Fruit fly (Drosophila melanogaster) whole organism, embryonic: ENCODE measurements around the gene CG16904.

ENCODE experiments used
- Aef1 ChIP-seq: fragments of 200-800 bp; sonication (Bioruptor generic); IDR thresholded peaks from 3 replicates; pipeline ENCODE4 v1.3.6; 2022; ENCODE audit warnings: missing biosample characterization, missing genetic modification characterization
- Bteb2 ChIP-seq: fragments of 200-800 bp; sonication (Bioruptor generic); optimal IDR thresholded peaks from 2 replicates; lab custom pipeline; 2016; ENCODE audit warnings: missing biosample characterization, missing genetic modification characterization
- CG10274 ChIP-seq: fragments of 200-800 bp; sonication (Bioruptor generic); optimal IDR thresholded peaks from 3 replicates; lab custom pipeline; 2017; ENCODE audit warnings: missing biosample characterization, mild to moderate bottlenecking, missing genetic modification characterization
- CG10431 ChIP-seq: fragments of 200-800 bp; sonication (Bioruptor generic); optimal IDR thresholded peaks from 3 replicates; lab custom pipeline; 2018; ENCODE audit warnings: missing biosample characterization, mild to moderate bottlenecking, missing genetic modification characterization
- CG10959 ChIP-seq: fragments of 200-800 bp; sonication (Bioruptor generic); IDR thresholded peaks from 2 replicates; pipeline ENCODE4 v1.3.6; 2022; ENCODE audit warnings: missing biosample characterization, missing genetic modification characterization
- CG11695 ChIP-seq: fragments of 200-800 bp; sonication (Bioruptor generic); IDR thresholded peaks from 3 replicates; pipeline ENCODE4 v1.3.6; 2022; ENCODE audit warnings: missing biosample characterization, missing genetic modification characterization
- CG12155 ChIP-seq: fragments of 200-800 bp; sonication (Bioruptor generic); optimal IDR thresholded peaks from 3 replicates; lab custom pipeline; 2016; ENCODE audit warnings: missing biosample characterization, missing genetic modification characterization
- CG17568 ChIP-seq: fragments of 200-800 bp; sonication (Bioruptor generic); optimal IDR thresholded peaks from 2 replicates; lab custom pipeline; 2018; ENCODE audit warnings: missing biosample characterization, mild to moderate bottlenecking, missing genetic modification characterization, moderate library complexity
- CG17802 ChIP-seq: fragments of 200-800 bp; sonication (Bioruptor generic); optimal IDR thresholded peaks from 2 replicates; lab custom pipeline; 2018; ENCODE audit warnings: missing biosample characterization, mild to moderate bottlenecking, missing genetic modification characterization, moderate library complexity
- CG18764 ChIP-seq: fragments of 200-800 bp; sonication (Bioruptor generic); optimal IDR thresholded peaks from 3 replicates; lab custom pipeline; 2016; ENCODE audit warnings: missing biosample characterization, missing genetic modification characterization
- CG2889 ChIP-seq: fragments of 200-800 bp; sonication (Bioruptor generic); IDR thresholded peaks from 3 replicates; pipeline ENCODE4 v1.3.6; 2022; ENCODE audit warnings: missing biosample characterization, missing genetic modification characterization
- CG31388 ChIP-seq: fragments of 200-800 bp; sonication (Bioruptor generic); optimal IDR thresholded peaks from 2 replicates; lab custom pipeline; 2016; ENCODE audit warnings: missing biosample characterization, missing genetic modification characterization
- CG3281 ChIP-seq: fragments of 200-800 bp; sonication (Bioruptor generic); optimal IDR thresholded peaks from 3 replicates; lab custom pipeline; 2017; ENCODE audit warnings: missing biosample characterization, mild to moderate bottlenecking, missing genetic modification characterization
- CG33213 ChIP-seq: fragments of 200-800 bp; sonication (Bioruptor generic); optimal IDR thresholded peaks from 3 replicates; lab custom pipeline; 2016; ENCODE audit warnings: missing biosample characterization, missing genetic modification characterization
- CG4328 ChIP-seq: fragments of 200-800 bp; sonication (Bioruptor generic); optimal IDR thresholded peaks from 3 replicates; lab custom pipeline; 2017; ENCODE audit warnings: missing biosample characterization, missing genetic modification reagents, missing genetic modification characterization
- CG6854 ChIP-seq: fragments of 200-800 bp; sonication (Bioruptor generic); optimal IDR thresholded peaks from 3 replicates; lab custom pipeline; 2017; ENCODE audit warnings: missing biosample characterization, mild to moderate bottlenecking, missing genetic modification characterization
- CG7928 ChIP-seq: fragments of 200-800 bp; sonication (Bioruptor generic); optimal IDR thresholded peaks from 2 replicates; lab custom pipeline; 2017; ENCODE audit warnings: missing biosample characterization, mild to moderate bottlenecking, missing genetic modification characterization
- CG9876 ChIP-seq: fragments of 200-800 bp; sonication (Bioruptor generic); optimal IDR thresholded peaks from 2 replicates; lab custom pipeline; 2016; ENCODE audit warnings: missing biosample characterization, missing genetic modification characterization
- CkIIα-i1 ChIP-seq: fragments of 200-800 bp; sonication (Bioruptor generic); IDR thresholded peaks from 2 replicates; pipeline ENCODE4 v1.3.6; 2022; ENCODE audit warnings: missing biosample characterization, missing genetic modification characterization
- CrebB ChIP-seq: fragments of 200-800 bp; sonication (Bioruptor generic); optimal IDR thresholded peaks from 3 replicates; lab custom pipeline; 2018; ENCODE audit warnings: missing biosample characterization, mild to moderate bottlenecking, missing genetic modification characterization
- D19A ChIP-seq: fragments of 200-800 bp; optimal IDR thresholded peaks from 3 replicates; lab custom pipeline; 2019; ENCODE audit warnings: missing biosample characterization, mild to moderate bottlenecking, missing genetic modification characterization, moderate library complexity
- Dfd ChIP-seq, 2 experiments: fragments of >200 bp; optimal IDR thresholded peaks; 2 replicates each; lab custom pipeline; 2017; ENCODE audit warnings: missing biosample characterization in 2 of 2, missing genetic modification characterization in 2 of 2
- Dp ChIP-seq: fragments of 200-800 bp; sonication (Bioruptor generic); optimal IDR thresholded peaks from 2 replicates; lab custom pipeline; 2018; ENCODE audit warnings: missing biosample characterization, mild to moderate bottlenecking, missing genetic modification characterization, moderate library complexity
- Fer2 ChIP-seq: fragments of 200-800 bp; sonication (Bioruptor generic); optimal IDR thresholded peaks from 2 replicates; lab custom pipeline; 2018; ENCODE audit warnings: missing biosample characterization, mild to moderate bottlenecking, missing genetic modification characterization, moderate library complexity
- Lhr ChIP-seq: fragments of 200-800 bp; sonication (Bioruptor generic); optimal IDR thresholded peaks from 3 replicates; lab custom pipeline; 2017; ENCODE audit warnings: mild to moderate bottlenecking, missing biosample characterization, missing genetic modification reagents, missing genetic modification characterization
- Med ChIP-seq: fragments of 200-800 bp; sonication (Bioruptor generic); peaks from one replicate; lab custom pipeline; 2016; ENCODE audit warnings: missing biosample characterization, missing genetic modification characterization, mild to moderate bottlenecking, inconsistent platforms, moderate library complexity
- NK7.1 ChIP-seq: fragments of 200-800 bp; sonication (Bioruptor generic); optimal IDR thresholded peaks from 3 replicates; lab custom pipeline; 2016; ENCODE audit warnings: missing biosample characterization, missing genetic modification characterization
- Neu2 ChIP-seq: fragments of 200-800 bp; sonication (Bioruptor generic); optimal IDR thresholded peaks from 3 replicates; lab custom pipeline; 2016; ENCODE audit warnings: missing biosample characterization, missing genetic modification characterization, borderline replicate concordance
- Sin3A ChIP-seq: fragments of >200 bp; optimal IDR thresholded peaks from 2 replicates; lab custom pipeline; 2018
- Trl ChIP-seq, 3 experiments: fragments of >200 bp in 2 of 3; fragments of 200-800 bp in 1 of 3; sonication (Bioruptor generic) in 1 of 3; optimal IDR thresholded peaks; 2 replicates in 1 of 3; 3 replicates in 2 of 3; lab custom pipeline; 2016 to 2017; ENCODE audit warnings: missing biosample characterization in 1 of 3, missing genetic modification characterization in 1 of 3
- Xbp1 ChIP-seq: fragments of 200-800 bp; sonication (Bioruptor generic); optimal IDR thresholded peaks from 3 replicates; lab custom pipeline; 2016; ENCODE audit warnings: missing biosample characterization, mild to moderate bottlenecking, missing genetic modification characterization
- cad ChIP-seq: fragments of >200 bp; optimal IDR thresholded peaks from 2 replicates; lab custom pipeline; 2017; ENCODE audit warnings: missing biosample characterization, missing genetic modification characterization
- corto ChIP-seq: fragments of 200-800 bp; sonication (Bioruptor generic); optimal IDR thresholded peaks from 2 replicates; lab custom pipeline; 2016; ENCODE audit warnings: missing biosample characterization, mild to moderate bottlenecking, missing genetic modification characterization, moderate library complexity
- emc ChIP-seq: fragments of 200-800 bp; sonication (Bioruptor generic); optimal IDR thresholded peaks from 2 replicates; lab custom pipeline; 2016; ENCODE audit warnings: missing biosample characterization, missing genetic modification characterization
- en ChIP-seq: fragments of 200-800 bp; sonication (Bioruptor generic); optimal IDR thresholded peaks from 2 replicates; lab custom pipeline; 2016; ENCODE audit warnings: missing biosample characterization, missing genetic modification characterization
- fd102C ChIP-seq: fragments of 200-800 bp; sonication (Bioruptor generic); optimal IDR thresholded peaks from 2 replicates; lab custom pipeline; 2018; ENCODE audit warnings: missing biosample characterization, mild to moderate bottlenecking, missing genetic modification characterization, moderate library complexity
- fd3F ChIP-seq: fragments of 200-800 bp; sonication (Bioruptor generic); optimal IDR thresholded peaks from 2 replicates; lab custom pipeline; 2018; ENCODE audit warnings: missing biosample characterization, mild to moderate bottlenecking, missing genetic modification characterization, moderate library complexity
- fu2 ChIP-seq: fragments of 200-800 bp; sonication (Bioruptor generic); optimal IDR thresholded peaks from 2 replicates; lab custom pipeline; 2016; ENCODE audit warnings: missing biosample characterization, missing genetic modification characterization
- gem ChIP-seq: fragments of 200-800 bp; sonication (Bioruptor generic); optimal IDR thresholded peaks from 2 replicates; lab custom pipeline; 2019; ENCODE audit warnings: missing biosample characterization, mild to moderate bottlenecking, missing genetic modification characterization, moderate library complexity
- jigr1 ChIP-seq: fragments of 200-800 bp; sonication (Bioruptor generic); IDR thresholded peaks from 3 replicates; pipeline ENCODE4 v1.3.6; 2022; ENCODE audit warnings: missing biosample characterization, missing genetic modification characterization
- maf-S ChIP-seq: fragments of 200-800 bp; sonication (Bioruptor generic); optimal IDR thresholded peaks from 2 replicates; lab custom pipeline; 2016; ENCODE audit warnings: missing biosample characterization, missing genetic modification characterization
- phol ChIP-seq: fragments of 200-800 bp; sonication (Bioruptor generic); optimal IDR thresholded peaks from 3 replicates; lab custom pipeline; 2018; ENCODE audit warnings: missing biosample characterization, mild to moderate bottlenecking, missing genetic modification characterization, moderate library complexity
- ro ChIP-seq: fragments of 200-800 bp; sonication (Bioruptor generic); IDR thresholded peaks from 2 replicates; pipeline ENCODE4 v1.3.6; 2022; ENCODE audit warnings: missing biosample characterization, missing genetic modification characterization
- row ChIP-seq: fragments of 200-800 bp; sonication (Bioruptor generic); IDR thresholded peaks from 3 replicates; pipeline ENCODE4 v1.3.6; 2022; ENCODE audit warnings: missing biosample characterization, missing genetic modification characterization
- run ChIP-seq: fragments of 200-800 bp; sonication (Bioruptor generic); optimal IDR thresholded peaks from 3 replicates; lab custom pipeline; 2018; ENCODE audit warnings: missing biosample characterization, mild to moderate bottlenecking, missing genetic modification characterization
- sima ChIP-seq: fragments of 200-800 bp; sonication (Bioruptor generic); optimal IDR thresholded peaks from 2 replicates; lab custom pipeline; 2016; ENCODE audit warnings: missing biosample characterization, missing genetic modification characterization
- tgo ChIP-seq: fragments of 200-800 bp; sonication (Bioruptor generic); IDR thresholded peaks from 3 replicates; pipeline ENCODE4 v1.3.6; 2022; ENCODE audit warnings: missing biosample characterization, missing genetic modification characterization
- vfl ChIP-seq: fragments of 200-800 bp; sonication (Bioruptor generic); optimal IDR thresholded peaks from 2 replicates; lab custom pipeline; 2016; ENCODE audit warnings: missing biosample characterization, missing genetic modification characterization
- vvl ChIP-seq: fragments of 200-800 bp; sonication (Bioruptor generic); IDR thresholded peaks from 2 replicates; pipeline ENCODE4 v1.3.6; 2022; ENCODE audit warnings: missing biosample characterization, missing genetic modification characterization

The CG16904 gene

DNA sequence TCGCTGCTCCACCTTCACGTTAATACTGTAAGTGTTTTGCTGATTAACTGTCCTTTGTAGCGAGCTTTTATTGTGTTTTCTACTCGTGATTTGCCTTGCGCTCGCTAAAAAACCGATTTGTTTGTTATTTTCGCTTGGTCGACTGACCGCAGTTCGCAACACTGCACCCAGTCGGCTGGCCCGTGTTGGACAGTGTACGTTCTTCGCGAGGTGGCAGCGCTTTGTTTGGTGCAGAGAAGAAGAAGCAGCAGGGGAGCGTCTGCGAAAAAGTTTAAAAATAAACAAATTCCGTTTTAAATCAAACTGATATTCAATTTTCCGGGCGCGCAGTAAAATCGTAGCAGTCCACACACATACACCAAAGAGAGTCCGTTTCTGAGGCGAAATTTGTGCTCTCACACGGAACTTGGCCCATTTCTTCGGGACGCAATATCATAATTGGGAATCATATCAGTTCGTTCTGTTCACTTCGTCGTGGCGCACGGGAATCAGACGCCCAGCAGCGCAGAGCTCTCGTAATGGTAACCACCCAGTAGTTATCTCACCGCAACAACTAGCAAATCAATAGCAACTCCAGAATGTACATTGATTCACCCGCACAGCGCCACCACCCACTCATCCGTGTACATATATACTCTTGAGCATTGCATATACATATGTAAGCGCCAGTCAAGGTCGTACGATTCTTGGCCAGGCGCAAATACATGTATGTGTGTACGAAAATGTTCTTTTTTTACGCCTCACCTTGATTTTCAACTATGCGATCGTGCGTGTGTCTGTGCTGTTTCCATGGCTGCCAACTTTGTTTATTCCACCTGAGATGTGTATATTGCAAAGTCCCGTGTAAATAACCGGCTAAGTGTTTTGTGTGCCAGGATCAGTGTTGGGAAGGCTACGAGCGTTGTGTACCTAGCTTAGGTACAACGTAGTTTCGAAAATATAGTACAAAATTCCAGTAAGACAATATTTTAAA is 48.9 kb downstream of the CG16904 start, which contains the start of gene Naa80 (continued):
- TF ChIP-seq Bteb2 (GFP tag; lab: Kevin White, UChicago): peak; percentile 50
- TF ChIP-seq CG9876 (GFP tag; lab: Kevin White, UChicago): peak; percentile 76
- peak; percentile 8 for TF ChIP-seq Fer2 (tag; lab: Kevin White, UChicago)
- TF ChIP-seq CG31388 (GFP tag; lab: Kevin White, UChicago): no peak
- no peak for TF ChIP-seq corto (GFP tag; lab: Kevin White, UChicago)
- no peak for TF ChIP-seq Trl (optimal IDR thresholded peaks at IDR 0.05; lab: Kevin White, UChicago)
- peak; percentile 83 for TF ChIP-seq Trl (GFP tag; optimal IDR thresholded peaks at IDR 0.05; lab: Kevin White, UChicago)
- TF ChIP-seq CG33213 (GFP tag; lab: Kevin White, UChicago): peak; percentile 57
- peak; percentile 7 for TF ChIP-seq CG7928 (GFP tag; lab: Kevin White, UChicago)
- TF ChIP-seq en (GFP tag; lab: Kevin White, UChicago): no peak
- TF ChIP-seq row (GFP tag; lab: Robert Waterston, UW): peak; percentile 48; the same call in 2 of the 3 replicates
- TF ChIP-seq CG10274 (GFP tag; lab: Kevin White, UChicago): peak; percentile 12
- TF ChIP-seq CG17568 (GFP tag; lab: Kevin White, UChicago): no peak
- TF ChIP-seq Dfd (GFP tag; optimal IDR thresholded peaks at IDR 0.05; lab: Kevin White, UChicago): no peak
- 0 out of 3 replicates have a peak, but pooled peaks have one; percentile 10 for TF ChIP-seq CG2889
- TF ChIP-seq phol (tag; lab: Kevin White, UChicago): peak; percentile 28
- TF ChIP-seq vvl: peak; percentile 72
- TF ChIP-seq NK7.1: peak; percentile 31
- TF ChIP-seq CG11695 (GFP tag; lab: Robert Waterston, UW): no peak
- no peak for TF ChIP-seq CG10959 (GFP tag; lab: Robert Waterston, UW)
- TF ChIP-seq ro (GFP tag; lab: Robert Waterston, UW): no peak
- no peak for TF ChIP-seq jigr1
- no peak for TF ChIP-seq CG6854
- TF ChIP-seq CkIIα-i1 (GFP tag; lab: Robert Waterston, UW): no peak
- peak; percentile 16 for TF ChIP-seq Lhr (GFP tag; lab: Kevin White, UChicago)
- TF ChIP-seq CG18764: peak; percentile 34
- TF ChIP-seq emc (GFP tag; lab: Kevin White, UChicago): peak; percentile 32
- no peak for TF ChIP-seq sima (GFP tag; lab: Kevin White, UChicago)
- TF ChIP-seq vfl (GFP tag; lab: Kevin White, UChicago): peak; percentile 77
- peak; percentile 25 for TF ChIP-seq D19A (tag; lab: Kevin White, UChicago)
- TF ChIP-seq fd102C (GFP tag; lab: Kevin White, UChicago): no peak
- TF ChIP-seq CrebB (tag; lab: Kevin White, UChicago): no peak
- TF ChIP-seq Dp: peak; percentile 83
- no peak for TF ChIP-seq Neu2
- TF ChIP-seq gem: no peak
- TF ChIP-seq fd3F (GFP tag; lab: Kevin White, UChicago): peak; percentile 17
- TF ChIP-seq CG4328: peak; percentile 1
- TF ChIP-seq Sin3A (lab: Kevin White, UChicago): peak; percentile 76
- peak; percentile 86 for TF ChIP-seq fu2 (GFP tag; lab: Kevin White, UChicago)
- peak; percentile 37; the same call in 1 of the 3 replicates for TF ChIP-seq Aef1
- TF ChIP-seq CG3281 (GFP tag; lab: Kevin White, UChicago): peak; percentile 51
- TF ChIP-seq Med: peak; percentile 99
- TF ChIP-seq tgo (GFP tag; lab: Robert Waterston, UW): peak; percentile 18; the same call in 1 of the 3 replicates
- peak; percentile 73 for TF ChIP-seq Xbp1 (GFP tag; lab: Kevin White, UChicago)
- peak; percentile 20 for TF ChIP-seq CG10431 (GFP tag; lab: Kevin White, UChicago)
- TF ChIP-seq CG12155 (GFP tag; lab: Kevin White, UChicago): peak; percentile 74
- TF ChIP-seq maf-S (GFP tag; lab: Kevin White, UChicago): peak; percentile 84
- TF ChIP-seq CG17802 (tag; lab: Kevin White, UChicago): peak; percentile 33
- TF ChIP-seq run (tag; lab: Kevin White, UChicago): no peak
- no peak for TF ChIP-seq cad (GFP tag; lab: Kevin White, UChicago)
